Fruit fly (Drosophila melanogaster): Measurements from ENCODE around the gene CG13992.
A peak's percentile ranks its signal among the peaks of the same experiment; 100 is the strongest.

The CG13992 gene

dm6 chr2L:5982334-5982987, 14.9 kb upstream of the CG13992 start (continued):
- TF ChIP-seq pan (optimal IDR thresholded peaks at IDR 0.05) (no peak), pan (GFP tag; optimal IDR thresholded peaks at IDR 0.05 in 1 of 2, IDR thresholded peaks at IDR 0.05 in 1 of 2) (no peak), Sox100B (GFP tag; optimal IDR thresholded peaks at IDR 0.05) (peak; percentile 7), ERR (GFP tag; optimal IDR thresholded peaks at IDR 0.05) (peak; percentile 53), onecut (GFP tag; IDR thresholded peaks at IDR 0.05) (peak; percentile 56), CG17912 (GFP tag; optimal IDR thresholded peaks at IDR 0.05) (peak; percentile 15), Blimp-1 (GFP tag; optimal IDR thresholded peaks at IDR 0.05) (no peak), CG3407 (GFP tag; optimal IDR thresholded peaks at IDR 0.05) (no peak), Ada2b (GFP tag; IDR thresholded peaks at IDR 0.05) (no peak), cas (GFP tag; IDR thresholded peaks at IDR 0.05) (no peak), en (GFP tag; optimal IDR thresholded peaks at IDR 0.05) (no peak), row (GFP tag; IDR thresholded peaks at IDR 0.05) (no peak), stwl (tag; optimal IDR thresholded peaks at IDR 0.05) (peak; percentile 51), zf30C (GFP tag; optimal IDR thresholded peaks at IDR 0.05) (peak; percentile 9), lilli (GFP tag; optimal IDR thresholded peaks at IDR 0.05) (peak; percentile 57), CG30431 (GFP tag; optimal IDR thresholded peaks at IDR 0.05) (no peak), Six4 (GFP tag; optimal IDR thresholded peaks at IDR 0.05) (peak; percentile 8), CG10462 (GFP tag; optimal IDR thresholded peaks at IDR 0.05) (no peak), Fer3 (tag; optimal IDR thresholded peaks at IDR 0.05) (peak; percentile 12), CG4707 (GFP tag; optimal IDR thresholded peaks at IDR 0.05) (peak; percentile 5), Ssrp (tag; optimal IDR thresholded peaks at IDR 0.05) (no peak), trem (tag; optimal IDR thresholded peaks at IDR 0.05) (peak; percentile 27), H15 (GFP tag; IDR thresholded peaks at IDR 0.05) (no peak), Camta (GFP tag; optimal IDR thresholded peaks at IDR 0.05) (peak; percentile 28), CG7963 (GFP tag; IDR thresholded peaks at IDR 0.05; ENCODE audit: partially characterized antibody) (no peak), CG12769 (tag; optimal IDR thresholded peaks at IDR 0.05) (peak; percentile 61), CG1602 (GFP tag; optimal IDR thresholded peaks at IDR 0.05) (peak; percentile 2), insv (GFP tag; optimal IDR thresholded peaks at IDR 0.05) (peak in 1 of 2 experiments; percentile 62), HLH54F (GFP tag; optimal IDR thresholded peaks at IDR 0.05) (peak; percentile 10), tx (GFP tag; optimal IDR thresholded peaks at IDR 0.05) (peak; percentile 4), CG6654 (GFP tag; optimal IDR thresholded peaks at IDR 0.05) (no peak), hb (GFP tag; IDR thresholded peaks at IDR 0.05; ENCODE audit: partially characterized antibody) (no peak), wek (GFP tag; optimal IDR thresholded peaks at IDR 0.05) (peak; percentile 24), Hr78 (GFP tag; optimal IDR thresholded peaks at IDR 0.05) (peak in 1 of 2 experiments; percentile 91), CG32767 (GFP tag; IDR thresholded peaks at IDR 0.05) (no peak), CG1233 (GFP tag; optimal IDR thresholded peaks at IDR 0.05) (peak; percentile 33), oc (tag; optimal IDR thresholded peaks at IDR 0.05) (peak; percentile 6), CG7745 (tag; optimal IDR thresholded peaks at IDR 0.05) (no peak), danr (GFP tag; IDR thresholded peaks at IDR 0.05) (no peak), CG3726 (GFP tag; IDR thresholded peaks at IDR 0.05) (no peak), CG31388 (GFP tag; optimal IDR thresholded peaks at IDR 0.05) (no peak), CG18262 (tag; optimal IDR thresholded peaks at IDR 0.05) (peak; percentile 11), ci (GFP tag; IDR thresholded peaks at IDR 0.05) (no peak), disco-r (GFP tag; optimal IDR thresholded peaks at IDR 0.05) (no peak), caup (GFP tag; optimal IDR thresholded peaks at IDR 0.05; ENCODE audit: severe bottlenecking) (peak; percentile 59), bsh (GFP tag; optimal IDR thresholded peaks at IDR 0.05) (peak in 1 of 2 experiments; percentile 8), CG8944 (GFP tag; optimal IDR thresholded peaks at IDR 0.05) (no peak), CG34224 (GFP tag; IDR thresholded peaks at IDR 0.05; ENCODE audit: partially characterized antibody) (no peak), hbn (GFP tag; IDR thresholded peaks at IDR 0.05; ENCODE audit: partially characterized antibody) (no peak), Drgx (GFP tag; IDR thresholded peaks at IDR 0.05) (no peak)
